Worm (Caenorhabditis elegans): ENCODE data around the gene dos-2.

Gene dos-2

DNA sequence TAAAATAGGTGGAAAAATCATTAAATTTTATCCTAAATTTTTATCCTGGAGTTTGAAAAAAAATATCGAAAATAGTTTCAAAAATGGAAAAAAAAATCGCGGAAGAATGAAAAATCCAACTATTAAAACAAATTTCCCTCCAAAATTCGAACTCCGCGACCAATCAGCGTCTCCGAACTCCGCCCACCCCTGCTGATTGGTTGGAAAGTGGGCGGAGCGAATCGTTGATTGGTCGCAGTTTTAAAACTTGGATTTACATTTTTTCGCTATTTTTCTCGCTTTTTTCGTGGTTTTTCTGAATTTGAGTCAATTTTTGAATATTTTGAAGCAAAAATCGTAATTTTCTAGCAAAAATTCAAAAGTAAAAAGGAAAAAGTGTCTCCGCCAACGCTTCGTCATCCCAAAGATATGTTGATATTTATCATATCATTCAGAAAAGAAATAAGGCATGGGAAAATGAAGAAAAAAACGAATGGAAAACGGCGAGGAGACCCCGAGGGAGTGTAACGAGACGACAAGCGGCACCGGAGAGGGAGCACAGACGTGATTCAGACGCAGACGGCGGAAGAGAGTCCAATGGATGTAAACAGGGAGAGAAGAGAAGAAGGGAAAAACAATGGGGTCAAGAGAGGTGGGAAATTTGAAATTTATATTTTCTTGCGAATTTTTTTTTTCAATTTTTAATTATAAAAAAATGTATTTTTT lies 45.4 kb upstream of the dos-2 start (continued):
- no peak for TF ChIP-seq unc-39 (tag; optimal IDR thresholded peaks at IDR 0.05)
- TF ChIP-seq ces-1 (GFP tag; optimal IDR thresholded peaks at IDR 0.05): no peak
- no peak for TF ChIP-seq skn-1 (tag; optimal IDR thresholded peaks at IDR 0.05)
- TF ChIP-seq egl-27 (tag; optimal IDR thresholded peaks at IDR 0.05): no peak
- no peak for TF ChIP-seq lin-38 (GFP tag; IDR thresholded peaks at IDR 0.05)
- TF ChIP-seq zag-1 (tag; optimal IDR thresholded peaks at IDR 0.05): no peak
- TF ChIP-seq Y105C5A.15 (GFP tag; IDR thresholded peaks at IDR 0.05): no peak
- peak in 1 of 2 experiments; percentile 69 for TF ChIP-seq unc-62 (GFP tag; optimal IDR thresholded peaks at IDR 0.05 in 1 of 2)
- no peak for TF ChIP-seq unc-62 (tag; optimal IDR thresholded peaks at IDR 0.05)
- TF ChIP-seq ama-1 (optimal IDR thresholded peaks at IDR 0.05): no peak
- TF ChIP-seq php-3 (GFP tag; IDR thresholded peaks at IDR 0.05): no peak
- no peak for TF ChIP-seq D1046.2 (GFP tag; IDR thresholded peaks at IDR 0.05)
- no peak for TF ChIP-seq F44E2.7 (GFP tag; IDR thresholded peaks at IDR 0.05)

DNA sequence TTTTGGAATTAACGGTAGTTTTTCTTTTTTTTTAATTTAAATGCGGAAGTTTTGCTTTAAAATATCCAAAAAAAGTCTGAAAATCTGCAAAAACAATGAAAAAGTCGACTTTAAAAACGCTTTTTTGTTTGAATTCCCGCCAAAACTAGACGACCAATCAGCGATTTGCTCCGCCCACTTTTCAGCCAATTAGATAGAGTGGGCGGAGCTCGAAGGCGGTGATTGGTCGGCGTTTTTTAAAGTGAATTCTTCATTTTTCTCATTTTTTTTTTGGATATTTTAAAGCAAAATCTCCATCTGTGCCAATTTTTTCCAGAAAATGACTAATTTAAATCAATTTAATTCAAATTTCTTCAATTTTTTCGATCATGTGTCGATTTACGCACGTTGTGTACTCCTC lies 44.8 kb upstream of the dos-2 start:
- TF ChIP-seq zag-1 (tag; optimal IDR thresholded peaks at IDR 0.05) (no peak), snpc-4 (tag; optimal IDR thresholded peaks at IDR 0.05) (no peak), gei-8 (GFP tag; optimal IDR thresholded peaks at IDR 0.05) (no peak), lim-7 (GFP tag; IDR thresholded peaks at IDR 0.05) (no peak), fkh-10 (GFP tag; optimal IDR thresholded peaks at IDR 0.05) (no peak), F44E2.7 (GFP tag; IDR thresholded peaks at IDR 0.05) (no peak), ctbp-1 (GFP tag; IDR thresholded peaks at IDR 0.05) (no peak), ceh-28 (tag; optimal IDR thresholded peaks at IDR 0.05) (no peak), spr-3 (GFP tag; optimal IDR thresholded peaks at IDR 0.05) (no peak), nhr-237 (tag; optimal IDR thresholded peaks at IDR 0.05) (no peak)

DNA sequence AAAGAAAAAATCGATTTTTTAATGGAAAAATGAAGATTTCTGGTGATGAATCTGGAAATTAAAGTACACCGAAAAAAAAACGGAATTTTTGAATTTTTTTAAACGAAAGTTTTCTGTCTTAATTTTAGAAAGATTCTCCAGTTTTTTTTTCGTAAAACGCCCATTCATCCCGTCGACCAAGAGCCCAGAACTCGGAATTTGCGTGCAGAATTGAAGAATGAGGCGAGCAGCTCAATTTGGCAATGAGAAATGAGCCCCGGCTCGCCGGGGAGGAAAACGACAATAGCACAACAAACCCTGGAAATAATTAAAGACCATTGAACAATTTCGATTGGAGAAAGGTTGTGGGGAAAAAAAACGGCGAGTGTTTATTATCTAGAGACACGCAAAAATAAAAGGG lies 44.2 kb upstream of the dos-2 start:
- TF ChIP-seq spr-3 (GFP tag; optimal IDR thresholded peaks at IDR 0.05) (no peak), snpc-4 (tag; optimal IDR thresholded peaks at IDR 0.05) (no peak), F49E8.2 (tag; optimal IDR thresholded peaks at IDR 0.05; ENCODE audit: borderline replicate concordance) (peak; percentile 15), mdl-1 (tag; optimal IDR thresholded peaks at IDR 0.05) (no peak), madf-5 (GFP tag; IDR thresholded peaks at IDR 0.05) (0 out of 4 replicates have a peak, but pooled peaks of 1 of the 2 experiments have one; percentile 9), mxl-3 (GFP tag; optimal IDR thresholded peaks at IDR 0.05) (no peak), lir-3 (tag; optimal IDR thresholded peaks at IDR 0.05) (no peak), egl-43 (GFP tag; IDR thresholded peaks at IDR 0.05) (peak; percentile 61; the same call in 1 of the 2 replicates), arid-1 (GFP tag; conservative IDR thresholded peaks at IDR 0.05) (0 out of 2 replicates have a peak, but pooled peaks have one; percentile 29), skn-1 (tag; optimal IDR thresholded peaks at IDR 0.05) (no peak), hif-1 (tag; optimal IDR thresholded peaks at IDR 0.05) (no peak), pha-4 (GFP tag; IDR thresholded peaks at IDR 0.05) (peak; percentile 23; the same call in 1 of the 2 replicates), pha-4 (tag; optimal IDR thresholded peaks at IDR 0.05) (no peak), ceh-62 (tag; optimal IDR thresholded peaks at IDR 0.05) (no peak), ctbp-1 (GFP tag; IDR thresholded peaks at IDR 0.05) (no peak), nhr-237 (tag; optimal IDR thresholded peaks at IDR 0.05) (no peak), nhr-41 (GFP tag; IDR thresholded peaks at IDR 0.05) (no peak), fkh-10 (GFP tag; optimal IDR thresholded peaks at IDR 0.05) (no peak), lin-38 (GFP tag; IDR thresholded peaks at IDR 0.05) (peak; percentile 50; the same call in 1 of the 2 replicates)

DNA sequence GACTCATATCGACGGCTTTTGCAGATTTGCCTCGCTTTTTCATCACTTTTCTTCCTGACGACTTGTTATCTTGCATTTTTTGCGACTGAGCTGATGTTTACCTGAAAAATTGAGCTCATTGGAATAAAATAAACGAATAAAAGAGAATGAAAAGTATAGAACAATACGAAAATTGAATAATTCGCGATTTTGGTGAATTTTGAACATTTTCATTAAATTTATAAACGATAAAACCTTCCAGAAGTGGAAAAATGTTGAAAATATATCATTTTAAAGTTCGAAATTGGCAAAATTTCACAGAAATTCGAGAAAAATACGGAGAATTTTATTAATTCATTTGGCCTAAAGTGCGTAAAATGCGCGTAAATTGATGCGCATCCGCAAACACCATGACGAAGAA lies 42.4 kb upstream of the dos-2 start, which contains the start of gene Y14H12B.2:
Y14H12B.2 (minus strand) TSS at position 101 of the 400 bp plus-strand sequence.
- TF ChIP-seq arid-1 (GFP tag; conservative IDR thresholded peaks at IDR 0.05) (no peak), D1046.2 (GFP tag; IDR thresholded peaks at IDR 0.05) (no peak), ceh-28 (tag; optimal IDR thresholded peaks at IDR 0.05) (no peak), spr-1 (tag; optimal IDR thresholded peaks at IDR 0.05) (no peak), zag-1 (tag; optimal IDR thresholded peaks at IDR 0.05) (no peak), lin-38 (GFP tag; IDR thresholded peaks at IDR 0.05) (no peak), Y48G9A.11 (GFP tag; IDR thresholded peaks at IDR 0.05) (no peak), nhr-102 (tag; optimal IDR thresholded peaks at IDR 0.05) (no peak)
